Fruit fly (Drosophila melanogaster) whole organism, wandering third instar larva: ENCODE results near the gene Arl1.

Source experiments
- Abd-B ChIP-seq: fragments of >200 bp; optimal IDR thresholded peaks from 2 replicates; lab custom pipeline; 2017; ENCODE audit warnings: missing biosample characterization, missing genetic modification characterization
- CG32264 ChIP-seq: fragments of 200-800 bp; sonication (Bioruptor generic); optimal IDR thresholded peaks from 2 replicates; lab custom pipeline; 2016; ENCODE audit warnings: missing biosample characterization, missing genetic modification characterization
- CG9705 ChIP-seq: fragments of 200-800 bp; sonication (Bioruptor generic); optimal IDR thresholded peaks from 2 replicates; lab custom pipeline; 2018; ENCODE audit warnings: missing biosample characterization, mild to moderate bottlenecking, missing genetic modification characterization
- Dif ChIP-seq: fragments of 200-275, 200-300 bp; sonication (Bioruptor generic); optimal IDR thresholded peaks from 2 replicates; lab custom pipeline; 2018; ENCODE audit warnings: missing biosample characterization, missing genetic modification characterization; ENCODE audit not compliant: partially characterized antibody
- HLH106 ChIP-seq: fragments of 200-800 bp; optimal IDR thresholded peaks from 3 replicates; lab custom pipeline; 2019; ENCODE audit warnings: missing biosample characterization, mild to moderate bottlenecking, missing genetic modification characterization, moderate library complexity
- Hr78 ChIP-seq: fragments of >200 bp; optimal IDR thresholded peaks from 2 replicates; lab custom pipeline; 2017; ENCODE audit warnings: missing biosample characterization, missing genetic modification characterization
- Jra ChIP-seq: sonication (Bioruptor generic); optimal IDR thresholded peaks from 2 replicates; lab custom pipeline; 2016; ENCODE audit warnings: missing biosample characterization, missing genetic modification characterization
- Mio ChIP-seq: sonication (Bioruptor generic); optimal IDR thresholded peaks from 2 replicates; lab custom pipeline; 2016; ENCODE audit warnings: missing biosample characterization, missing genetic modification characterization
- N ChIP-seq: fragments of >200 bp; optimal IDR thresholded peaks from 2 replicates; lab custom pipeline; 2018; ENCODE audit warnings: missing biosample characterization, missing external identifiers, missing genetic modification characterization
- Sp1 ChIP-seq: fragments of 200-800 bp; sonication (Bioruptor generic); optimal IDR thresholded peaks from 3 replicates; lab custom pipeline; 2019; ENCODE audit warnings: missing biosample characterization, mild to moderate bottlenecking, missing genetic modification characterization, moderate library complexity
- Vsx2 ChIP-seq: fragments of 200-300, 225-300 bp; sonication (Bioruptor generic); optimal IDR thresholded peaks from 2 replicates; lab custom pipeline; 2018; ENCODE audit warnings: missing biosample characterization, missing genetic modification characterization; ENCODE audit not compliant: partially characterized antibody
- br ChIP-seq: fragments of 200-800 bp; sonication (Bioruptor generic); optimal IDR thresholded peaks from 2 replicates; lab custom pipeline; 2016; ENCODE audit warnings: missing biosample characterization, missing genetic modification characterization
- brk ChIP-seq: fragments of 200-800 bp; sonication (Bioruptor generic); optimal IDR thresholded peaks from 2 replicates; lab custom pipeline; 2016; ENCODE audit warnings: missing biosample characterization, mild to moderate bottlenecking, missing genetic modification characterization
- dl ChIP-seq, 2 experiments: fragments of 175-275, 200-275 bp in 1 of 2; fragments of 200-275 bp in 1 of 2; sonication (Bioruptor generic); optimal IDR thresholded peaks; lab custom pipeline; 2018; ENCODE audit warnings: mild to moderate bottlenecking in 2 of 2, missing biosample characterization in 2 of 2, missing genetic modification characterization in 2 of 2, moderate library complexity in 2 of 2; ENCODE audit not compliant: partially characterized antibody in 2 of 2, insufficient read depth in 1 of 2
- dmrt93B ChIP-seq: fragments of 200-800 bp; sonication (Bioruptor generic); optimal IDR thresholded peaks from 2 replicates; lab custom pipeline; 2018; ENCODE audit warnings: missing biosample characterization, mild to moderate bottlenecking, missing genetic modification characterization
- foxo ChIP-seq, 2 experiments: fragments of 200-800 bp; sonication (Bioruptor generic); optimal IDR thresholded peaks; 2 replicates in 1 of 2; 3 replicates in 1 of 2; lab custom pipeline; 2016 to 2017; ENCODE audit warnings: missing biosample characterization in 2 of 2, missing genetic modification characterization in 2 of 2
- fru ChIP-seq: fragments of 200-800 bp; sonication (Bioruptor generic); optimal IDR thresholded peaks from 3 replicates; lab custom pipeline; 2016; ENCODE audit warnings: missing biosample characterization, mild to moderate bottlenecking, missing genetic modification characterization
- h ChIP-seq: fragments of 200-800 bp; sonication (Bioruptor generic); optimal IDR thresholded peaks from 3 replicates; lab custom pipeline; 2016; ENCODE audit warnings: missing biosample characterization, mild to moderate bottlenecking, missing genetic modification characterization
- jim ChIP-seq: fragments of 175-275, 200-325 bp; sonication (Bioruptor generic); optimal IDR thresholded peaks from 2 replicates; lab custom pipeline; 2016; ENCODE audit warnings: missing biosample characterization, mild to moderate bottlenecking, missing genetic modification characterization
- lola ChIP-seq: fragments of >200 bp; optimal IDR thresholded peaks from 2 replicates; lab custom pipeline; 2017; ENCODE audit warnings: missing biosample characterization, missing genetic modification characterization
- pan ChIP-seq: fragments of >200 bp; optimal IDR thresholded peaks from 2 replicates; lab custom pipeline; 2017
- psq ChIP-seq: fragments of 200-800 bp; sonication (Bioruptor generic); optimal IDR thresholded peaks from 3 replicates; lab custom pipeline; 2017; ENCODE audit warnings: missing biosample characterization, mild to moderate bottlenecking, missing genetic modification characterization, moderate library complexity
- rgr ChIP-seq: fragments of 200-800 bp; sonication (Bioruptor generic); optimal IDR thresholded peaks from 3 replicates; lab custom pipeline; 2016; ENCODE audit warnings: missing biosample characterization, mild to moderate bottlenecking, missing genetic modification characterization
- sage ChIP-seq: fragments of 200-800 bp; sonication (Bioruptor generic); optimal IDR thresholded peaks from 2 replicates; lab custom pipeline; 2016; ENCODE audit warnings: missing biosample characterization, mild to moderate bottlenecking, missing genetic modification characterization
- usp ChIP-seq: fragments of >200 bp; optimal IDR thresholded peaks from 2 replicates; lab custom pipeline; 2017; ENCODE audit warnings: missing biosample characterization, missing genetic modification characterization
- woc ChIP-seq: sonication (Bioruptor generic); optimal IDR thresholded peaks from 2 replicates; lab custom pipeline; 2016; ENCODE audit warnings: missing biosample characterization, mild to moderate bottlenecking, missing genetic modification characterization

Arl1 gene

dm6 chr3L:16028924-16029323 is 46.0 kb downstream of the Arl1 start:
- TF ChIP-seq Dif (no peak), CG32264 (GFP tag; lab: Kevin White, UChicago) (no peak), h (GFP tag; lab: Kevin White, UChicago) (no peak), CG9705 (no peak), Sp1 (GFP tag; lab: Kevin White, UChicago) (no peak), HLH106 (no peak), psq (GFP tag; lab: Kevin White, UChicago) (no peak), jim (no peak), pan (lab: Kevin White, UChicago) (no peak), Vsx2 (GFP tag; lab: Kevin White, UChicago) (no peak), N (GFP tag; lab: Kevin White, UChicago) (no peak), Mio (GFP tag; lab: Kevin White, UChicago) (no peak), Hr78 (GFP tag; lab: Kevin White, UChicago) (no peak), sage (no peak), lola (GFP tag; lab: Kevin White, UChicago) (no peak), dmrt93B (GFP tag; lab: Kevin White, UChicago) (no peak), brk (no peak), br (GFP tag; lab: Kevin White, UChicago) (no peak), Abd-B (no peak)

- TF ChIP-seq rgr (GFP tag; lab: Kevin White, UChicago) (no peak), br (GFP tag; lab: Kevin White, UChicago) (no peak), woc (GFP tag; lab: Kevin White, UChicago) (no peak), Dif (no peak), Sp1 (GFP tag; lab: Kevin White, UChicago) (no peak), fru (GFP tag; lab: Kevin White, UChicago) (no peak), usp (GFP tag; lab: Kevin White, UChicago) (no peak), CG9705 (no peak), dl (GFP tag; optimal IDR thresholded peaks at IDR 0.05; lab: Kevin White, UChicago; ENCODE audit: insufficient read depth in 1 of 2, partially characterized antibody in 2 of 2) (no peak), Hr78 (GFP tag; lab: Kevin White, UChicago) (no peak), Vsx2 (GFP tag; lab: Kevin White, UChicago) (no peak), foxo (GFP tag; optimal IDR thresholded peaks at IDR 0.05; lab: Kevin White, UChicago) (no peak), jim (no peak), Abd-B (no peak), Jra (GFP tag; lab: Kevin White, UChicago) (no peak), HLH106 (no peak)
Observed at dm6 chr3L:16033090-16033828, 50.3 kb downstream of the Arl1 start, which contains the start of the genes CG42717 and CG42716. CG42717 (minus strand) TSS chr3L:16033190. CG42716 (plus strand) TSS chr3L:16033778.
